Fruit fly (Drosophila melanogaster) whole organism: ENCODE data around the gene vers.

ENCODE experiments used
- CG8478 ChIP-seq: fragments of >200 bp; optimal IDR thresholded peaks from 2 replicates; lab custom pipeline; 2018; ENCODE audit warnings: inconsistent platforms
- EcR ChIP-seq, 2 experiments: fragments of >200 bp; optimal IDR thresholded peaks; 2 replicates each; lab custom pipeline; 2017; ENCODE audit warnings: missing biosample characterization in 2 of 2, missing genetic modification characterization in 2 of 2, missing genetic modification reagents in 2 of 2
- pan ChIP-seq: fragments of >200 bp; optimal IDR thresholded peaks from 2 replicates; lab custom pipeline; 2017
- psq ChIP-seq: fragments of >200 bp; optimal IDR thresholded peaks from 2 replicates; lab custom pipeline; 2017
- usp ChIP-seq: fragments of >200 bp; optimal IDR thresholded peaks from 2 replicates; lab custom pipeline; 2017; ENCODE audit warnings: missing biosample characterization, missing genetic modification characterization, mixed read lengths

dm6 chr3L:12074952-12075351 lies 40.9 kb upstream of the vers start:
- no peak for TF ChIP-seq CG8478 (lab: Kevin White, UChicago)
- TF ChIP-seq usp (GFP tag; lab: Kevin White, UChicago), result no peak
- TF ChIP-seq psq (lab: Kevin White, UChicago), result no peak
- no peak for TF ChIP-seq pan (lab: Kevin White, UChicago)
- TF ChIP-seq EcR (GFP tag; optimal IDR thresholded peaks at IDR 0.05; lab: Kevin White, UChicago), result no peak
